Worm (Caenorhabditis elegans) whole organism, dauer: ENCODE data around the gene C55B6.4.

Source experiments
- unc-62 ChIP-seq: sonication (generic microtip); optimal IDR thresholded peaks from 2 replicates; lab custom pipeline; 2017; ENCODE audit warnings: missing biosample characterization, missing genetic modification reagents, missing genetic modification characterization

The C55B6.4 gene

DNA sequence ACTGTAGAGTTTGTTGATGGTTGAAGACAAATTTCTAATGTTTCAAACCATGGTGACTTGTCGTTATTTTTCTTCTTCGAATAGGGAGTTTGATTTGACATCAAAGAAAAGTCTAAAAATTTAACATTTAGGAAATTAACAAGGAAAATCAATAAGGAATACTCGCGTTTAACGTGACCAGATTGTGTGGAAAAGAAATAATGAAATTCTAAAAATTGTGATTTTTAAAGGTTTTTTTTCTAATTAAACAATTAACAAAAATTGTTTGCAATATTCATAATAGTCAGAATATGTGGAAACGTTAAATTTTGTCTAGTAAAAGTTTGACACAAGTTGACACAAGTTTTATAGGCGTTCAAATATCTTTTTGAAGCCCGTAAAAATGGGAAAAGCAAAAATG is at the start of gene C55B6.4:
TSS of gene C55B6.4 (minus strand) at position 101 of the 400 bp plus-strand sequence.
- no peak for TF ChIP-seq unc-62

DNA sequence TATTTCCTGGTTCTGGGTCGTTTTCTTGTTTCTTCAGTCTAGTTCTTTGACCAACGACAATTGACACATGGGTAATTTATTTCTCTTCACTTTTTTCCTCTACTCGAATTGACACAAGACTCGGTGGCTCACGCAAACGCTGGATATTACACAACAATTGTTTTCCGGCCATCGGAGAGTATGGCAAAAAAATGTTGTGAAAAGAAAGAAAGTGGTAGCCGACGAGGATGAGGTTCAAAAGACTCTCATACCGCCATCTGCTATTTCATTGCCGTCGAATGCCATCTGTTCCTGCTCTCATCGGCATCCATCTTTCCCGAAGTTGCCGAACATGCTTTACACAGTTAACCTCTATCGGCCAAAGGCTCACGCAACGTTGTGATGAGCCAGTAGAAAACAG is 49.2 kb upstream of the C55B6.4 start:
- TF ChIP-seq unc-62 = no peak

DNA sequence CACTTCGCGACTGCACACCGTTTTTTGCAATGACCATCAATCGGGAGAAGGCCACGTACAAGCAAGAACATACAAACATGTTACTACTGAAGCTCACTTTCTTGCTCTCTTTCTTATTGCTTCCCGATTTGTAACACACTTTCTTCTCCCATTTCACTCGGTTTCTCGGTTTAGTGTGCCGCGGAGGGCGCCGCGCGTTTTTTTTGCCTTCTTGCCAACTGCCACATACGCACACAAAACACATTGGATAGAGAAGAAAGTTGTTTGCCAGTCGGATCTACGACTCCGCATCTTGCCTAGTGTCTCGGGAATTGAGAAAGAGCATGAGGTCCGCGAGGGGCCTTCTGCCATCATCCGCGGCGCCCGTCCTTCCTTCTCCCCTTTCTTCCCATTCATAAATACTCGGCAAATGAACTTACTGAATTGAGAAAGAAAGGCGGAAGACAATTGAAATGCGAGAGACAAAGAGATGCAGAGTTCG is 47.3 kb upstream of the C55B6.4 start:
- no peak for TF ChIP-seq unc-62

DNA sequence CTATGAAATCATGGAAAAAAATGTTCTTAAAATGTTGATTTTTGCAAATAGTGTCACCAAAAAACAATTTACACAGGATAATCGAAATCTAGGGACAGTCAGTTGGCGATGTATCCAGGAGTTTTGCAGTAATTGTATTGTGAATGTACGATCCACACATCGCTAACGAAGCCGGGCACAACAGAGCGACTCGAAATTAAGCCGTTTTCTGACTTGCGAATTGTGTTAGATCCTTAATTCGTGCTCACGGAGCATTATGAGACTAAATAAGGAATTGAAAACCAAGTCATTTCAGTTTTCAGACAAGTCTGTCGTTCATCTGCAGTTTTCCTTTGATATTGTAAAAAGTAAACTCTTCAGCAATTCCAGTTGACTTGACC is 46.6 kb upstream of the C55B6.4 start:
- TF ChIP-seq unc-62 = no peak

DNA sequence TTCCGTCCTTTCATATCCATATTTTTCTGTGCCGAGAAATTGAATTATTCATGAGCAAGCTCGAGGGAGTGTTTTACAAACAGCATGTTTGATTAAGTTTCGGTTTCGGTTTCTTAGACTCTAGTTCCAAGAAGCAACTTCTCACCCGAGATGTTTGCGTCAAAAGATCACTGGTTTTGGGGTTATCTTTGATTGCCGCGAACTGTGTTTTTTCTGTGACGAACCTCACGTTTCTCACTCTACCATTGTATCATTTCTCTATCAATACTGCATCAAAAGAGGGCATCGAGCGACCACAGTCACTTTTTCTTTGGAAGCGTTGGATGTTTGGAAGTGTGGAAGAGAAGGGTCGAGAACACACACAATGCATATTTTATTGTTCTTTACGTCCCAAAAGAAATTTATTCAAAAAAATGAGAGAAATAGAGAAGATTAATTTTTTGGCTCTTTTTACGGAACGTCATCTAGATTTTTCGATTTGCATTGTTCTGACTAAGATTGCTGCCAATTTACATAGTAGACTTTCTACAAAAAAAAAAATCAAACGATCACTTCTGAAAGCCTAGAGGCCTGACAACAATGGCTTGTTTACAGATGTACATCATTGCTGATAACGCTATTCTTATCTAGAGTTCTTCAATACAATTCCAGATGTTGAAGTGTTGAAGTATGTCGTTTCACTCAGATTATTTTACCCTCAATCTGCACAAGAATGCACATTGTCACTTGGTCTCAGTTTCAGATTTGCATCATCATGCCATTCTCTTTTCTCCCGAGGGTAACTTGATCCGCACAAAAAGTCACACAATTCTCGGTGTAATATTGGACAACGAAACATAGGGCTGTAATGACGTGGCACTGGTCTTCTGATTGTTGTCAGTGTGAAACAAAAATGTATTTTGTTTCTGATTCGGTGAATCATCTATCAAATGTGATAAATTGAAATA is 45.9 kb upstream of the C55B6.4 start:
- TF ChIP-seq unc-62 = no peak

DNA sequence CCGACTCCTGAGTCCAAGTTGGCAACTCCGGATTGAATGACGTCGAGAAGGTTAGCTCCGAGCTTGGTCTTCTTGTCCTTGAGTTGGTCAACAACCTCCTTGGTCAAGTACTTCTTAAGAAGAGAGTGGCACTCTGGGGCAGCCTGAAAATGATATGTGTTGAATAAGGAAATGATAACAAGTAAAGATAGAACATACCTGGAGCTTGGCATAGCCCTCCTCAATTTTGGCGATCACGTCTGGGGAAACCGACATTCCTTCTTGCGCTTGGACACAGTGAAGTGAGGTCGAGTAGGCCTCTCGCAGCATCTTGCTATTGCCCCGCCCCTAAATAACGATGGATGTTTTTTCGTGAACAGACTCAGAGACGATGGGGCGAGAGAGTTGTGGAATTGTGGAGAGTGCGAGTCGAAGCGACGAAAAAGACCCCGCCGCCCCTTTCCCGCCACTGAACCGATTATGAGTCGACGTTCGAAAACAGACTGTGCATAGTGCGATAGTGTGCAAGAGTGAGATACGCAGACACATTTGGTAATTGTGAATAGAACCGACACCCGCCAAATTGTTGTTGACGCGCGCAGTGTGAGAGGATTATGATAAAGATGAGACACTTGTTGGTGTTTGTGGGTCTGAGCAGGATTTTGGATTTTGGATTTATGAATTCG is 44.8 kb upstream of the C55B6.4 start:
- TF ChIP-seq unc-62 = no peak

DNA sequence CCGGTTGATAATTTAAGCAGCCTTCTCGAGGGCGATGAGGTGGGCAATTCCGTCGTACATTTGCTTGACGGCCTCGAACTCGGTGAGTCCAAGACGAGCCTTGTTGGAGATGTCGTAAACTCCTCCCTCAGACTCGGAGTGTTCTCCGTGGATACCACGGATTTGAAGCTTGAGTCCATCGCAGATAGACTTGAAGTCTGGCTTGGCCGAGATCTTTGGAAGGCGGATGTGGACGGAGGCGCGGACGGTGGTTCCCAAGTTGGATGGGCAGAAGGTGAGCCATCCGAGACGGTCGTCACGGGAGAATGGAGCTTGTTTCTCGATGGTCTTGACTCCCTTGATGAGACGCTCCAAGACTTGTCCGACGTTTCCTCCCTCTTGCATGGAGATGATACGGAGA is 43.4 kb upstream of the C55B6.4 start:
- no peak for TF ChIP-seq unc-62

DNA sequence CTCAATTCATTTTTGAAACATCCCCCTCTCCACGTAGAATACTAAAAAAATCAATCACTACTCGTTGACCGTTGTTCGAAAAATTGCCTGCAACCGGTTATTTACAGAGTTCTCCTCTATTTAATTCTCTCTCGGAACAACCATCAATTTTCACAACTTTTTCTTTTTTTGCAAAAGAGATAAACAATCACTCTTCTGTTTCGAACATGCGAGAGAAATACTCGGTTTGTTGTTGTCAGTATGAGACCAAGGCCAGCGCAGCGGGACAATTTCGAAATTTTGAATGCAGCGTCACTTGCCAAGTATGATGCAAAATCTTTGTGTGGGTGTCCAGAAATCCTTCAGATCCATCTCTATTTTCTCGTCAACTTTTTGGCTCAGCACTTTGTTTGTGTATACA is 42.8 kb upstream of the C55B6.4 start:
- no peak for TF ChIP-seq unc-62

DNA sequence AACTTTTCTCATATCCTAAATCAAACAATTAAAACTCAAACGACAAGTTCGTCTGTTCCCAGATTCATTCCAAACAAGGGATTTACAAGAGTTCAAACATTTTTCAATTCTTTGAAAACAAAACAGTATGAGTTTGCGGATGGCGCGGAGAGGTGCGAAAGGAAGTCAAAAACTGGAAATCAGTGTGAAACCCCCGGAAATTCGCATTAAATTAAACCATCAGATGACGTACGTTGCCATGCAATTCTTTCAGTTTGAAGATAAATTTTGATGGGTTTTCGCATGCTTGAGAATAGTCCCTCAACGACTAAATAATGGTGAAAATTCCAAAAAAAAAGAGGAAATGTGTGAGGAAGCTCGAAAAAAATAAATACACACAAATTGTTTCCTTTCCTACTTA is 41.9 kb upstream of the C55B6.4 start:
- TF ChIP-seq unc-62 = no peak

DNA sequence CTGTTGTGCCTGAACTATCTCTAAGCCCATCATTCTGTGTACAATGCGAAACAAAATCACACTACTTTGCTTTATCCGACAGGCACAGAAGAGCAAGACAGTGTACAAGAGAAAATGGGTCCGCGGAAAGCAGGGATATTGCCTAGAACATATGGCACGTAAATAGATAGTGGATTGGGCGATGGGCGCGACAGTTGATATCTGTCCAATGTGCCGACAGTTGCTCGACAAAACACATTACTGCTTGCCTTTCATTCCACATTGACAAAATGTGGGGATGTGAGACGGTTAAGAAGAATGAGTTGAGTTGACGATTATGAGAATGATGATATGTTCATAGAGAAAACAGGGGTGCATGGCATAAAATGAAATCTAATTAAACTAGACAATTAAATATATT is 37.5 kb upstream of the C55B6.4 start:
- no peak for TF ChIP-seq unc-62

DNA sequence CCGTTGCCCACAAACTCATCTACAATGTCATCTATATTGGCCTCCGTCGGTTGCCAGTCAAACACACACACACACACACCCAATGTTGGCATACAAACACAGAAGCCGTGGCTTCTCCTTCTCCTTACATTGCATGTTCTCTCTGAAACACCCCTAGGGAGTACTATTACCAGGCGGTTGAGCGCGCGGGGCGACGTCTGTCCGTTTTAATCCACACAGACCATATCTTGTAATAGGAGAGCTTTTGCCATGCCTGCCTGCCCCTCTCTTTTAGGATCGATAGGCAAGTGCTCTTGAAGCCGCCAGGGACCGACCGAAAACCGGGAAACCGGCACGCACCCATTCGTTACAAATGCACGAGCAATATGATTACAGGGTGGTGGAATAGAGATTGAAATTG is 37.0 kb upstream of the C55B6.4 start:
- TF ChIP-seq unc-62 = no peak

DNA sequence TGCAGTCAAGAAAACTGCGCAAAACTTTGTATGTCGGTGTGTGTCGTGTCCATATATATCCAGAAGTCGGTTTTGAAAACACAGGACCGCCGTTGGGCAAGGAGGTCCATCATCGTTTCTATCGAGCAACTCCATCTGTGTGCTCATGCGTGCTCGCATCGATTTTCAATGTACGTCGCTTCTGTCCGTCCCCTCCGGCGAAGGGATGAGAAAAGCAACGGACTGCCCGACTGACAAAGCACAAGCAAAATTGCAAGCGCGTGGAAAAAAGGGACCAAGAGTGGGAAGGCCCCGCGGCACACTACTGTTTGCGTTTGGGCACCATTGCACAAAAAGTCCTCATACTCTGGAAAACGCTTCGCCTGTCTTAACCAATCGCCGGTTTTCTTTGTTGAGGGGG is 34.9 kb upstream of the C55B6.4 start:
- TF ChIP-seq unc-62 = no peak

DNA sequence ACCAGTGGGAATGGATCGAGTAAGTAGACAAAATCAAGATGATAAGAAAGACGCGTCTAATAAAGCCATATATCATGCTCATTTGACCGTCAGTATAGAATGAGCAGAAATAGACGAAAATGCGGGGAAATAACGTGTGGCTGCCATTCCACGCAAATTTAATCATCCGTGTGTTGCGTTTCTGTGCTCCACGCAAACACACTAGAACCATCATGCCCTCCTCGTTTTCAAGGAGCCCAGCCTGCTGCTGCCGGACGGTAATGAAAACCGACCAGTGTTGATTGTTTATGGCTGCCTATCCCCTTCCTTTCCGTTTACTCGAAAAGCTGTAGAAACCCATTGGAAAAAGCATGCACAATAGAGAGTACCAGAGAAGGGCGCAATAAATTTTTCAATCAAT is 32.7 kb upstream of the C55B6.4 start:
- TF ChIP-seq unc-62 = no peak

DNA sequence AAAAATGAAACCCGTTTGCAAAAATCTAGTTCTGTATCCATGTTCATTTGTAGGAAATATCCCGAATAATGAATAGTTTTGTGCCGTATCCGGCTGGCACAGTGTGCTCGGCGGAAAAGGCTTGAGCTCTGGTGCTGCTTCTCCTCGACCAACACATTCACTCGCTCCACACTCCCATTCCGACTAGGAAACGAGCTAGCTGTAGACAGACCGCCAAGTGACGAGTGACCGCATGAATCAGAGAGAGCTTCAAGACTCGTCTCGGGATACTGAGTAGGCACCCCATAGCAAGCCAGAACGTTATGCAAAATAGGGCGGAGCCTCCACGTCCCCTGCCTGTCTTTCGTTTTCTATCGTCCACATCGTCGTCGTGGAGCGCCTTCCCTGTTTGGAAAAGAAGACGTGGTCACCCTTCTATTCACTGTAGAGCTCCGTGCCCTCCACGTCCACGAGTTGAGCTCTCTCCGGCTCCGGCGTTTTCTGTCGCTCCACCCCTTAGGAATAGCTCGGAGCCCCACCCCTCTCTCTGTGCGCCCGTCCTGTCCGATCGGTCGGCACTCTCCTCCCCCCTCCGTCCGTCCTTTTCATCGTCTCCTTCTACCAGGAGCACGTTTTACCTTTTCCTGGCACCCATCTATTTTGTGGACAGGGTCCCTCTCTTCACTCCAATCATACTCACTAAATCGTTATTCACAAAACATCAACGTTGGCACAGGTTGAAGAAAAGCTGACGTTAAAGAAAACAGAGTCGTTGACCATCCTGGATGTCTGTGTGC is 30.4 kb upstream of the C55B6.4 start, which contains the start of gene syd-9:
TSS of gene syd-9 (plus strand) at position 394 of the 776 bp plus-strand sequence.
- no peak for TF ChIP-seq unc-62

DNA sequence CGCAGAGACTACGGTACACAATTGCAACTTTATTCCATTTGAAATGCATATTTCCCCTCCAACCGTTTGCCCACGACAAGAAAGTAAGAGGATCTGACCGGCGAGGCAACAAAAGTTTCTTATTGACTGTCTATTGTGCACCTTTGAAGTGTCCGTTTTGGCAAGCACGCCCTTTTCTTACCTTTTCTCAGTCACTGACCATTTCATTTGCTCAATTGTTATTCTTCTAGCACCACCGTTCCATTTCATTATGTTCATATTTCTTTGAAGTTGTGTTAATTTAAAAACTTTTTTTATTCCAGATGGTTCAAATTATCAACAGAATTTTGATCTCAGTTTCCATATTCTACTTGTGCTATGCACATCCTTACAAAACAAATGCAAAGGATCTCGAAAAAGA is 23.9 kb upstream of the C55B6.4 start, which contains the start of gene spp-22:
TSS of gene spp-22 (plus strand) at position 301 of the 400 bp plus-strand sequence.
- no peak for TF ChIP-seq unc-62

DNA sequence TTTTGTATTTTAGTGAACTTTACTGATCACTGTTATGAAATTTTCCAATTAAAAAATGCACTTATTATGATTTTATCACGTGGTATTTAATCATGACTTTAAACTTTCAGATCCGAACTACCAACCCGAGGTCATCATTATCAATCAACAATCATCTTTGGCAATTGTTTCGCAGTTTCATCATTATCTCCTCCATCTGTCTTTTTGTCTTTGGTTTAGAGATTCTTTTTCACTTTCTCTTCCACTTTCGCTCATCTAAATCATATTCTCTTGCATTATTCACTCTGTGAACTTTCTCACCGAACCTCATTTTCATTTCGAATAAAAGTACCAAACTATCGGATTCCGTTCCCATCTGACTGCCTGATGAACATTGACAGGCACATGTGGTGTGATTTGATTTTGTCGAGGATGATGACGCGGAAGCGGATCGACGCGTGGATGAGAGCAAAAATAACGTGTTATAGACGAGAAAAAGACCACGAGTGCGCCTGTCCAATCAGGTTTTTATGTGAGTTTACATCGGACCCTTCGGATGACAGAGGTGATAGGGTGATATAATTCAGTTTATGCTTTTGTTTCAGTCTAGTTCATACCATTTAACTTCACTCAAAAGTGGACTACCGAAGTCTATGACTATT is 23.1 kb upstream of the C55B6.4 start:
- no peak for TF ChIP-seq unc-62
